Fruit fly (Drosophila melanogaster) whole organism, adult: ENCODE data around the gene CG31908.

Experiments
- CG5204 ChIP-seq: fragments of 200-800 bp; sonication (Bioruptor generic); optimal IDR thresholded peaks from 2 replicates; lab custom pipeline; 2016; ENCODE audit warnings: missing biosample characterization, missing genetic modification characterization
- bab1 ChIP-seq: fragments of 200-800 bp; sonication (Bioruptor generic); optimal IDR thresholded peaks from 3 replicates; lab custom pipeline; 2019; ENCODE audit warnings: missing biosample characterization, mild to moderate bottlenecking, missing genetic modification characterization, moderate library complexity
- kay ChIP-seq: fragments of 200-800 bp; sonication (Bioruptor generic); peaks from one replicate; lab custom pipeline; 2016; ENCODE audit warnings: missing biosample characterization, missing genetic modification characterization, borderline replicate concordance
- ovo ChIP-seq: fragments of 200-800 bp; sonication (Bioruptor generic); optimal IDR thresholded peaks from 2 replicates; lab custom pipeline; 2016; ENCODE audit warnings: missing biosample characterization, missing genetic modification characterization

dm6 chr2L:7028440-7028839 lies 1.3 kb upstream of the CG31908 start:
- TF ChIP-seq CG5204 (GFP tag; lab: Kevin White, UChicago) (no peak), ovo (no peak), kay (GFP tag; lab: Kevin White, UChicago) (no peak), bab1 (GFP tag; lab: Kevin White, UChicago) (no peak)
